Worm (Caenorhabditis elegans): ENCODE measurements around the gene chil-2.
A peak's percentile ranks its signal among the peaks of the same experiment; 100 is the strongest.

Gene chil-2

ce11 chrII:9891823-9892222 is 17.4 kb upstream of the chil-2 start:
- TF ChIP-seq ztf-22 (GFP tag; optimal IDR thresholded peaks at IDR 0.05) (peak; percentile 55), tlf-1 (GFP tag; optimal IDR thresholded peaks at IDR 0.05) (no peak), snpc-3.4 (tag; optimal IDR thresholded peaks at IDR 0.05) (no peak), snpc-1.3 (tag; optimal IDR thresholded peaks at IDR 0.05; ENCODE audit: insufficient read depth) (no peak), ZK185.1 (tag; optimal IDR thresholded peaks at IDR 0.05; ENCODE audit: poor library complexity, severe bottlenecking) (no peak), ekl-4 (GFP tag; IDR thresholded peaks at IDR 0.05) (peak; percentile 13; the same call in 1 of the 2 replicates), nhr-90 (tag; optimal IDR thresholded peaks at IDR 0.05) (peak; percentile 6), unc-62 (GFP tag; optimal IDR thresholded peaks at IDR 0.05) (peak; percentile 34), madf-6 (GFP tag; IDR thresholded peaks at IDR 0.05) (peak; percentile 33; the same call in 1 of the 2 replicates), dox-1 (GFP tag; IDR thresholded peaks at IDR 0.05) (peak; percentile 38; the same call in 1 of the 2 replicates), cebp-2 (GFP tag; IDR thresholded peaks at IDR 0.05) (no peak), zfh-2 (GFP tag; conservative IDR thresholded peaks at IDR 0.05) (no peak), ets-4 (GFP tag; optimal IDR thresholded peaks at IDR 0.05) (peak; percentile 71), atf-7 (tag; optimal IDR thresholded peaks at IDR 0.05) (peak; percentile 26), ceh-91 (GFP tag; IDR thresholded peaks at IDR 0.05) (no peak), lin-26 (GFP tag; IDR thresholded peaks at IDR 0.05) (peak; percentile 68; the same call in 1 of the 2 replicates), madf-8 (GFP tag; conservative IDR thresholded peaks at IDR 0.05) (no peak), snpc-4 (GFP tag; optimal IDR thresholded peaks at IDR 0.05) (no peak), snpc-4 (tag; optimal IDR thresholded peaks at IDR 0.05) (peak in 1 of 4 experiments; percentile 29), nfyb-1 (GFP tag; IDR thresholded peaks at IDR 0.05) (peak; percentile 21; the same call in 1 of the 2 replicates), lin-54 (GFP tag; optimal IDR thresholded peaks at IDR 0.05) (peak; percentile 21), egl-44 (GFP tag; IDR thresholded peaks at IDR 0.05) (peak; percentile 15; the same call in 1 of the 2 replicates), nhr-80 (tag; optimal IDR thresholded peaks at IDR 0.05) (peak; percentile 97), let-607 (tag; optimal IDR thresholded peaks at IDR 0.05) (peak; percentile 96 to 97), tbp1 (GFP tag; optimal IDR thresholded peaks at IDR 0.05) (peak; percentile 4), mes-4 (tag; optimal IDR thresholded peaks at IDR 0.05) (no peak), efl-1 (GFP tag; optimal IDR thresholded peaks at IDR 0.05) (no peak)

- peak; percentile 28 for TF ChIP-seq ceh-27 (GFP tag; optimal IDR thresholded peaks at IDR 0.05)
- TF ChIP-seq ceh-79 (tag; optimal IDR thresholded peaks at IDR 0.05), result no peak
- no peak for TF ChIP-seq lir-1 (GFP tag; conservative IDR thresholded peaks at IDR 0.05)
- TF ChIP-seq hmg-1.2 (GFP tag; IDR thresholded peaks at IDR 0.05), result peak; percentile 48; the same call in 1 of the 2 replicates
- TF ChIP-seq somi-1 (GFP tag; optimal IDR thresholded peaks at IDR 0.05), result no peak
- peak; percentile 12 for TF ChIP-seq ZK185.1 (tag; optimal IDR thresholded peaks at IDR 0.05; ENCODE audit: poor library complexity, severe bottlenecking)
- 0 out of 2 replicates have a peak, but pooled peaks have one; percentile 52 for TF ChIP-seq Y56A3A.18 (GFP tag; IDR thresholded peaks at IDR 0.05)
- TF ChIP-seq let-607 (tag; optimal IDR thresholded peaks at IDR 0.05), result peak in 1 of 2 experiments; percentile 7
- no peak for TF ChIP-seq bed-1 (GFP tag; IDR thresholded peaks at IDR 0.05)
- TF ChIP-seq ztf-25 (GFP tag; IDR thresholded peaks at IDR 0.05), result 0 out of 2 replicates have a peak, but pooled peaks have one; percentile 56
- TF ChIP-seq mes-4 (tag; optimal IDR thresholded peaks at IDR 0.05), result no peak
- peak; percentile 26; the same call in 1 of the 2 replicates for TF ChIP-seq madf-6 (GFP tag; IDR thresholded peaks at IDR 0.05)
- TF ChIP-seq hlh-12 (tag; optimal IDR thresholded peaks at IDR 0.05), result no peak
Observed at ce11 chrII:9891031-9891689, 16.8 kb upstream of the chil-2 start, which contains the start of gene vgln-1. vgln-1 (minus strand) TSS chrII:9891081.

Data from whole organism, young adult.